Worm (Caenorhabditis elegans) whole organism, young adult: ENCODE results near the gene Y39E4A.1.

Source experiments
- B0035.1 ChIP-seq: sonication (generic microtip); optimal IDR thresholded peaks from 2 replicates; lab custom pipeline; 2016; ENCODE audit warnings: missing genetic modification characterization, mild to moderate bottlenecking, missing compliant biosample characterization, missing genotype, missing genetic modification reagents
- F23B12.7 ChIP-seq: sonication (generic microtip); optimal IDR thresholded peaks from 2 replicates; lab custom pipeline; 2017; ENCODE audit warnings: missing genetic modification characterization, mild to moderate bottlenecking, missing compliant biosample characterization, antibody characterized with exemption, moderate library complexity; ENCODE audit not compliant: insufficient read depth
- F37B4.10 ChIP-seq: fragments of 200-800 bp; sonication (Bioruptor generic); IDR thresholded peaks from 2 replicates; pipeline ENCODE4 v1.3.6; 2022; ENCODE audit warnings: missing genetic modification characterization, missing compliant biosample characterization
- F57A8.1 ChIP-seq: fragments of 200-800 bp; sonication (Bioruptor generic); optimal IDR thresholded peaks from 2 replicates; lab custom pipeline; 2018; ENCODE audit warnings: mild to moderate bottlenecking, missing genetic modification characterization, moderate library complexity, missing compliant biosample characterization
- F57C9.4 ChIP-seq: sonication (generic microtip); optimal IDR thresholded peaks from 2 replicates; lab custom pipeline; 2017; ENCODE audit warnings: mild to moderate bottlenecking, missing genetic modification characterization, missing compliant biosample characterization
- Y53G8AR.9 ChIP-seq: fragments of 200-800 bp; sonication (Bioruptor generic); conservative IDR thresholded peaks from 2 replicates; pipeline ENCODE4 v1.3.6; 2022; ENCODE audit warnings: missing genetic modification reagents, missing genetic modification characterization, missing compliant biosample characterization
- Y67H2A.10 ChIP-seq: fragments of 200-800 bp; sonication (Bioruptor generic); conservative IDR thresholded peaks from 2 replicates; pipeline ENCODE4 v1.3.6; 2022; ENCODE audit warnings: missing genetic modification reagents, missing genetic modification characterization, missing compliant biosample characterization
- Y79H2A.3 ChIP-seq: fragments of 200-800 bp; sonication (Bioruptor generic); conservative IDR thresholded peaks from 2 replicates; pipeline ENCODE4 v1.3.6; 2022; ENCODE audit warnings: missing genetic modification reagents, missing genetic modification characterization, missing compliant biosample characterization
- atf-7 ChIP-seq: sonication (generic microtip); optimal IDR thresholded peaks from 2 replicates; lab custom pipeline; 2017; ENCODE audit warnings: mild to moderate bottlenecking, missing genetic modification characterization, missing compliant biosample characterization
- attf-6 ChIP-seq: fragments of 200-800 bp; sonication (Bioruptor generic); IDR thresholded peaks from 2 replicates; pipeline ENCODE4 v1.3.6; 2022; ENCODE audit warnings: missing genetic modification reagents, missing genetic modification characterization, missing compliant biosample characterization
- bed-1 ChIP-seq: fragments of 200-800 bp; sonication (Bioruptor generic); IDR thresholded peaks from 2 replicates; pipeline ENCODE4 v1.3.6; 2022; ENCODE audit warnings: missing genetic modification reagents, missing genetic modification characterization, missing compliant biosample characterization
- ccch-3 ChIP-seq: fragments of 200-800 bp; sonication (Bioruptor generic); optimal IDR thresholded peaks from 2 replicates; lab custom pipeline; 2018; ENCODE audit warnings: mild to moderate bottlenecking, missing genetic modification characterization, missing compliant biosample characterization
- cebp-1 ChIP-seq, 2 experiments: fragments of 200-800 bp in 1 of 2; sonication (Bioruptor generic) in 1 of 2; sonication (generic microtip) in 1 of 2; IDR thresholded peaks in 1 of 2; optimal IDR thresholded peaks in 1 of 2; 2 replicates each; pipeline versions ENCODE4 v1.3.6 to Lab custom; 2017 to 2022; ENCODE audit warnings: missing compliant biosample characterization in 2 of 2, missing genetic modification characterization in 2 of 2, mild to moderate bottlenecking in 1 of 2, missing genetic modification reagents in 1 of 2, moderate library complexity in 1 of 2
- ceh-79 ChIP-seq: sonication (generic microtip); optimal IDR thresholded peaks from 2 replicates; lab custom pipeline; 2017; ENCODE audit warnings: mild to moderate bottlenecking, missing genetic modification characterization, missing compliant biosample characterization
- ceh-91 ChIP-seq: fragments of 200-800 bp; sonication (Bioruptor generic); IDR thresholded peaks from 2 replicates; pipeline ENCODE4 v1.3.6; 2022; ENCODE audit warnings: missing genetic modification reagents, missing genetic modification characterization, missing compliant biosample characterization
- dox-1 ChIP-seq: fragments of 200-800 bp; sonication (Bioruptor generic); IDR thresholded peaks from 2 replicates; pipeline ENCODE4 v1.3.6; 2022; ENCODE audit warnings: missing genetic modification reagents, missing genetic modification characterization, missing compliant biosample characterization
- dpl-1 ChIP-seq: fragments of 150-350 bp; optimal IDR thresholded peaks from 2 replicates; lab custom pipeline; 2014; ENCODE audit warnings: missing biosample characterization, missing genetic modification reagents, missing genetic modification characterization
- efl-1 ChIP-seq: fragments of 150-350 bp; optimal IDR thresholded peaks from 2 replicates; lab custom pipeline; 2014; ENCODE audit warnings: missing biosample characterization, missing genetic modification reagents, missing genetic modification characterization
- egl-44 ChIP-seq: fragments of 200-800 bp; sonication (Bioruptor generic); IDR thresholded peaks from 2 replicates; pipeline ENCODE4 v1.3.6; 2022; ENCODE audit warnings: missing genetic modification reagents, missing genetic modification characterization, missing compliant biosample characterization
- egrh-3 ChIP-seq: fragments of 200-800 bp; sonication (Bioruptor generic); IDR thresholded peaks from 2 replicates; pipeline ENCODE4 v1.3.6; 2022; ENCODE audit warnings: missing genetic modification reagents, missing genetic modification characterization, missing compliant biosample characterization
- ekl-4 ChIP-seq: fragments of 200-800 bp; sonication (Bioruptor generic); IDR thresholded peaks from 2 replicates; pipeline ENCODE4 v1.3.6; 2022; ENCODE audit warnings: missing genetic modification reagents, missing genetic modification characterization, missing compliant biosample characterization
- fkh-3 ChIP-seq: sonication (generic microtip); optimal IDR thresholded peaks from 2 replicates; lab custom pipeline; 2016; ENCODE audit warnings: mild to moderate bottlenecking, missing genetic modification characterization, missing compliant biosample characterization
- hrde-1 ChIP-seq: sonication (generic microtip); optimal IDR thresholded peaks from 2 replicates; lab custom pipeline; 2016; ENCODE audit warnings: missing genetic modification characterization, mild to moderate bottlenecking, missing compliant biosample characterization, moderate library complexity, missing genotype, missing genetic modification reagents, borderline replicate concordance
- let-607 ChIP-seq, 2 experiments: fragments of 200-800 bp in 1 of 2; sonication (Bioruptor generic) in 1 of 2; sonication (generic microtip) in 1 of 2; optimal IDR thresholded peaks; 2 replicates each; lab custom pipeline; 2016 to 2018; ENCODE audit warnings: mild to moderate bottlenecking in 2 of 2, missing compliant biosample characterization in 2 of 2, missing genetic modification characterization in 2 of 2, moderate library complexity in 2 of 2, missing genotype in 1 of 2
- lin-26 ChIP-seq: fragments of 200-800 bp; sonication (Bioruptor generic); IDR thresholded peaks from 2 replicates; pipeline ENCODE4 v1.3.6; 2022; ENCODE audit warnings: missing genetic modification reagents, missing genetic modification characterization, missing compliant biosample characterization
- lin-35 ChIP-seq, 3 experiments: fragments of 150-350 bp in 2 of 3; sonication (generic microtip) in 1 of 3; optimal IDR thresholded peaks; 2 replicates each; lab custom pipeline; 2014 to 2018; ENCODE audit warnings: missing biosample characterization in 3 of 3, missing genetic modification characterization in 3 of 3, missing genetic modification reagents in 3 of 3
- lin-40 ChIP-seq: sonication (generic microtip); optimal IDR thresholded peaks from 2 replicates; lab custom pipeline; 2016; ENCODE audit warnings: missing genetic modification characterization, mild to moderate bottlenecking, missing compliant biosample characterization, missing genotype, missing genetic modification reagents
- lsy-27 ChIP-seq: sonication (generic microtip); optimal IDR thresholded peaks from 2 replicates; lab custom pipeline; 2017; ENCODE audit warnings: missing genetic modification characterization, mild to moderate bottlenecking, missing compliant biosample characterization, antibody characterized with exemption, missing genotype, borderline replicate concordance; ENCODE audit not compliant: insufficient read depth
- madf-6 ChIP-seq: fragments of 200-800 bp; sonication (Bioruptor generic); IDR thresholded peaks from 2 replicates; pipeline ENCODE4 v1.3.6; 2022; ENCODE audit warnings: missing genetic modification reagents, missing genetic modification characterization, missing compliant biosample characterization
- mel-28 ChIP-seq: sonication (generic microtip); optimal IDR thresholded peaks from 2 replicates; lab custom pipeline; 2016; ENCODE audit warnings: borderline replicate concordance, mild to moderate bottlenecking, missing genetic modification characterization, missing compliant biosample characterization
- mes-4 ChIP-seq: sonication (generic microtip); optimal IDR thresholded peaks from 2 replicates; lab custom pipeline; 2016; ENCODE audit warnings: missing genotype, missing genetic modification characterization, missing compliant biosample characterization
- nfya-1 ChIP-seq: sonication (generic microtip); optimal IDR thresholded peaks from 2 replicates; lab custom pipeline; 2017; ENCODE audit warnings: antibody characterized with exemption, missing compliant biosample characterization, missing genetic modification characterization, borderline replicate concordance; ENCODE audit not compliant: insufficient read depth
- nhr-120 ChIP-seq: fragments of 200-800 bp; sonication (Bioruptor generic); IDR thresholded peaks from 2 replicates; pipeline ENCODE4 v1.3.6; 2022; ENCODE audit warnings: missing genetic modification characterization, missing compliant biosample characterization
- nhr-27 ChIP-seq: fragments of 200-800 bp; sonication (Bioruptor generic); optimal IDR thresholded peaks from 2 replicates; lab custom pipeline; 2018; ENCODE audit warnings: mild to moderate bottlenecking, missing genetic modification characterization, moderate library complexity, missing compliant biosample characterization
- pbrm-1 ChIP-seq: fragments of 200-800 bp; sonication (Bioruptor generic); IDR thresholded peaks from 2 replicates; pipeline ENCODE4 v1.3.6; 2022; ENCODE audit warnings: missing genetic modification reagents, missing genetic modification characterization, missing compliant biosample characterization
- pha-4 ChIP-seq: fragments of 150-350 bp; sonication (generic microtip); optimal IDR thresholded peaks from 2 replicates; lab custom pipeline; 2014; ENCODE audit warnings: missing biosample characterization, missing genetic modification reagents, missing genetic modification characterization
- repo-1 ChIP-seq: sonication (generic microtip); optimal IDR thresholded peaks from 2 replicates; lab custom pipeline; 2017; ENCODE audit warnings: mild to moderate bottlenecking, missing genetic modification characterization, missing compliant biosample characterization
- snpc-1.1 ChIP-seq: sonication (generic microtip); optimal IDR thresholded peaks from 2 replicates; lab custom pipeline; 2017; ENCODE audit warnings: missing genetic modification characterization, mild to moderate bottlenecking, missing compliant biosample characterization, antibody characterized with exemption, moderate library complexity, missing genotype, missing genetic modification reagents; ENCODE audit not compliant: insufficient read depth
- sptf-2 ChIP-seq: fragments of 200-800 bp; sonication (Bioruptor generic); optimal IDR thresholded peaks from 2 replicates; lab custom pipeline; 2018; ENCODE audit warnings: mild to moderate bottlenecking, missing genetic modification characterization, missing compliant biosample characterization
- tlf-1 ChIP-seq: fragments of 200-800 bp; sonication (Bioruptor generic); optimal IDR thresholded peaks from 2 replicates; lab custom pipeline; 2018; ENCODE audit warnings: mild to moderate bottlenecking, missing genetic modification characterization, missing compliant biosample characterization
- unc-130 ChIP-seq: sonication (generic microtip); optimal IDR thresholded peaks from 2 replicates; lab custom pipeline; 2016; ENCODE audit warnings: missing genetic modification reagents, missing genetic modification characterization, missing compliant biosample characterization
- xnd-1 ChIP-seq: sonication (generic microtip); optimal IDR thresholded peaks from 2 replicates; lab custom pipeline; 2016; ENCODE audit warnings: missing genotype, missing genetic modification reagents, missing genetic modification characterization, missing compliant biosample characterization
- zfh-2 ChIP-seq: fragments of 200-800 bp; sonication (Bioruptor generic); conservative IDR thresholded peaks from 2 replicates; pipeline ENCODE4 v1.3.6; 2022; ENCODE audit warnings: missing genetic modification reagents, missing genetic modification characterization, missing compliant biosample characterization
- ztf-25 ChIP-seq: fragments of 200-800 bp; sonication (Bioruptor generic); IDR thresholded peaks from 2 replicates; pipeline ENCODE4 v1.3.6; 2022; ENCODE audit warnings: missing genetic modification reagents, missing genetic modification characterization, missing compliant biosample characterization
- ztf-26 ChIP-seq: sonication (generic microtip); optimal IDR thresholded peaks from 2 replicates; lab custom pipeline; 2017; ENCODE audit warnings: missing genetic modification characterization, missing compliant biosample characterization

Gene Y39E4A.1

DNA sequence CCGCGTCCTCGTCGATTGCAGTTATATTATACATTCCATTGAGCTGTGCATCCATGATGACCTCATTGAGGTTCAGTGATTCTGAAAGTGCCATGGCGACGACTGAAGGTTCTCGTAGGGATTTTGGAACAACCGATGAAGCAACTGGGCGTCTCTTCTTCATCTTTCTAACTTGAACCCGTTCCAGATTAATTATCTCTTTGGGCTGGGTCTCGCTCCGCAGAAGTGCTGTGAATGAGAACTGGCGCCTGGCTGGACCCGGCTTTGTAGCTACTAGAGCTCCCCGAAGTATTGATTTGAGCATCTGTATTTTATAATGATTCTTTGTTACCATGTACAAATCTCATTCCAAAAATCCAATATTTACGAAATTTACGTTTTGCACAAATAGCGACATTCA, 26.3 kb downstream of the Y39E4A.1 start, which contains the start of gene ZK1010.2 (continued):
- TF ChIP-seq let-607 (tag; optimal IDR thresholded peaks at IDR 0.05; lab: Kevin White, UChicago) (no peak), repo-1 (tag; lab: Kevin White, UChicago) (no peak), ceh-79 (tag; lab: Kevin White, UChicago) (peak; percentile 26), nhr-120 (GFP tag; lab: Robert Waterston, UW) (no peak), dox-1 (GFP tag; lab: Robert Waterston, UW) (no peak), bed-1 (no peak), Y79H2A.3 (GFP tag; lab: Robert Waterston, UW) (no peak), ekl-4 (peak; percentile 74), Y67H2A.10 (GFP tag; lab: Robert Waterston, UW) (no peak), egrh-3 (no peak), ztf-25 (no peak), ccch-3 (GFP tag; lab: Kevin White, UChicago) (no peak), F37B4.10 (no peak), nfya-1 (tag; lab: Kevin White, UChicago) (no peak), tlf-1 (GFP tag; lab: Kevin White, UChicago) (peak; percentile 24), B0035.1 (no peak), unc-130 (GFP tag; lab: Kevin White, UChicago) (no peak), xnd-1 (peak; percentile 40), lin-26 (GFP tag; lab: Robert Waterston, UW) (no peak), ztf-26 (tag; lab: Kevin White, UChicago) (no peak), pbrm-1 (GFP tag; lab: Robert Waterston, UW) (peak; percentile 33; the same call in 1 of the 2 replicates), F57C9.4 (tag; lab: Kevin White, UChicago) (no peak), hrde-1 (tag; lab: Kevin White, UChicago) (peak; percentile 40), dpl-1 (no peak), egl-44 (GFP tag; lab: Robert Waterston, UW) (0 out of 2 replicates have a peak, but pooled peaks have one; percentile 48)

DNA sequence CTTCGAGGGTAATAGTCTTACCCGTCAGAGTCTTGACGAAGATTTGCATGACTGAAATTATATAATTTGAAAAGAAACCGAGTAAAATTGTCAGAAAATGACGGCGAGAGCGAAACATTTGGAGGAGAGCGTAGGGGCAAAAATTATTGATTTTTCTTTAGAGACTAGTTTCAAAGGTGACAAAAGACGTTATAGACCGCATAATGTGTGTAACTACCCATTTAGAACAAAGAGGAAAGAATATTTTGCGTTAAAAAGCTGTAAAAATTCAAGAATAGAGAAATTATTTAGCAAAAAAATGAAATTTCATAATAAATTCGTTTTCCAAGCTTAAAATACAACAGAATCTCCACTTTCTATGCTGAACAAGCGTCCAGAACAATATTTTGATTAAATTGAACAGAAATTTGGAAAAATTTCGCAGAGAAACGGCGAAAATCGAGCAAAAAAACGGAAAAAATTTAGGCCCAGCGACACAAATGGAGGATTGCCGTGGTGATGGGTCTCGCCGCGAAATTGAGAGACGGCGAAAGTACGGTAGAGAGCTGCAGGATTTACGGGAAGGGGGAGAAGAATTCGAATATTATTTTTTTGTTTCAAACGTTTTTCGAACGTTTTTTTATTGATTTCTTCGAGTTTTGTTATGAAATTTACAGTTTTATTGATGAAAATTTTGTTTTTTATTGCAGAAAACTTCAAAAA, 27.4 kb downstream of the Y39E4A.1 start, which contains the start of the genes ubq-2 and frg-1:
ubq-2 (minus strand) TSS at position 51 of the 702 bp plus-strand sequence.
frg-1 (plus strand) TSS at position 690 of the 702 bp plus-strand sequence.
- TF ChIP-seq zfh-2 (GFP tag; lab: Robert Waterston, UW): no peak
- TF ChIP-seq F57A8.1 (GFP tag; lab: Kevin White, UChicago): no peak
- peak; percentile 77 for TF ChIP-seq Y53G8AR.9 (GFP tag; lab: Robert Waterston, UW)
- peak; percentile 56 for TF ChIP-seq efl-1 (GFP tag; lab: Kevin White, UChicago)
- TF ChIP-seq ceh-91 (GFP tag; lab: Robert Waterston, UW): peak; percentile 60
- TF ChIP-seq lin-35 (GFP tag; optimal IDR thresholded peaks at IDR 0.05; lab: Kevin White, UChicago): peak in 2 of 3 experiments; percentile 22 to 70
- TF ChIP-seq attf-6: 0 out of 2 replicates have a peak, but pooled peaks have one; percentile 11
- TF ChIP-seq lin-40: peak; percentile 84
- TF ChIP-seq Y67H2A.10 (GFP tag; lab: Robert Waterston, UW): no peak
- TF ChIP-seq nhr-27 (tag; lab: Kevin White, UChicago): no peak
- TF ChIP-seq pha-4 (tag; lab: Kevin White, UChicago): peak; percentile 60
- TF ChIP-seq unc-130 (GFP tag; lab: Kevin White, UChicago): no peak
- TF ChIP-seq atf-7 (tag; lab: Kevin White, UChicago): no peak
- no peak for TF ChIP-seq lsy-27 (tag; lab: Kevin White, UChicago)
- TF ChIP-seq nfya-1 (tag; lab: Kevin White, UChicago): no peak
- no peak for TF ChIP-seq fkh-3 (tag; lab: Kevin White, UChicago)
- TF ChIP-seq mel-28 (tag; lab: Kevin White, UChicago): no peak
- TF ChIP-seq sptf-2 (GFP tag; lab: Kevin White, UChicago): no peak
- TF ChIP-seq F23B12.7 (tag; lab: Kevin White, UChicago): peak; percentile 60
- TF ChIP-seq mes-4 (tag; lab: Kevin White, UChicago): no peak
- TF ChIP-seq madf-6 (GFP tag; lab: Robert Waterston, UW): peak; percentile 92
- TF ChIP-seq cebp-1 (GFP tag; IDR thresholded peaks at IDR 0.05; lab: Robert Waterston, UW): no peak
- peak; percentile 78 for TF ChIP-seq cebp-1 (tag; optimal IDR thresholded peaks at IDR 0.05; lab: Kevin White, UChicago)
- TF ChIP-seq snpc-1.1: peak; percentile 16
